Fruit fly (Drosophila melanogaster): Measurements from ENCODE around the gene CG8679.

Gene CG8679

dm6 chr2L:21250519-21251336 lies 32.4 kb upstream of the CG8679 start (continued):
- TF ChIP-seq CG11247 (GFP tag; IDR thresholded peaks at IDR 0.05), result no peak
- TF ChIP-seq unc-4 (GFP tag; IDR thresholded peaks at IDR 0.05; ENCODE audit: partially characterized antibody), result peak; percentile 35; the same call in 1 of the 2 replicates
- no peak for TF ChIP-seq CG7357 (GFP tag; IDR thresholded peaks at IDR 0.05)
- no peak for TF ChIP-seq CG6791 (GFP tag; IDR thresholded peaks at IDR 0.05; ENCODE audit: partially characterized antibody)
- 0 out of 2 replicates have a peak, but pooled peaks have one; percentile 17 for TF ChIP-seq CG14014 (GFP tag; IDR thresholded peaks at IDR 0.05)
- TF ChIP-seq CG10654 (GFP tag; optimal IDR thresholded peaks at IDR 0.05), result no peak
- TF ChIP-seq CG17361 (GFP tag; IDR thresholded peaks at IDR 0.05), result 0 out of 3 replicates have a peak, but pooled peaks have one; percentile 22
- peak; percentile 96 for TF ChIP-seq CG4360 (GFP tag; IDR thresholded peaks at IDR 0.05)
- no peak for TF ChIP-seq ase (GFP tag; IDR thresholded peaks at IDR 0.05)
- TF ChIP-seq Trl (optimal IDR thresholded peaks at IDR 0.05), result peak; percentile 74 to 95
- TF ChIP-seq Trl (GFP tag; optimal IDR thresholded peaks at IDR 0.05), result no peak
- 0 out of 2 replicates have a peak, but pooled peaks have one; percentile 26 for TF ChIP-seq bbx (GFP tag; IDR thresholded peaks at IDR 0.05; ENCODE audit: partially characterized antibody)
- TF ChIP-seq CG9817 (tag; optimal IDR thresholded peaks at IDR 0.05), result no peak
- TF ChIP-seq sr (GFP tag; IDR thresholded peaks at IDR 0.05), result no peak; the same call in 1 of the 3 replicates
- TF ChIP-seq phol (tag; optimal IDR thresholded peaks at IDR 0.05), result no peak
- peak; percentile 31 for TF ChIP-seq HmgD (GFP tag; optimal IDR thresholded peaks at IDR 0.05)
- no peak for TF ChIP-seq CG15073 (GFP tag; optimal IDR thresholded peaks at IDR 0.05)
- TF ChIP-seq sqz (GFP tag; optimal IDR thresholded peaks at IDR 0.05), result peak; percentile 55
- no peak for TF ChIP-seq CG3407 (GFP tag; optimal IDR thresholded peaks at IDR 0.05)
- TF ChIP-seq CG10366 (GFP tag; IDR thresholded peaks at IDR 0.05), result no peak
- TF ChIP-seq Hey (tag; optimal IDR thresholded peaks at IDR 0.05), result no peak
- TF ChIP-seq CG18619 (GFP tag; optimal IDR thresholded peaks at IDR 0.05), result no peak
- 0 out of 3 replicates have a peak, but pooled peaks have one; percentile 54 for TF ChIP-seq z (GFP tag; IDR thresholded peaks at IDR 0.05)
- peak; percentile 19 for TF ChIP-seq Sry-δ (GFP tag; optimal IDR thresholded peaks at IDR 0.05)
- peak in 1 of 2 experiments; percentile 10 for TF ChIP-seq bsh (GFP tag; optimal IDR thresholded peaks at IDR 0.05)
- peak; percentile 66 for TF ChIP-seq mirr (GFP tag; optimal IDR thresholded peaks at IDR 0.05)
- TF ChIP-seq CG7987 (GFP tag; optimal IDR thresholded peaks at IDR 0.05), result peak; percentile 17
- TF ChIP-seq kay (GFP tag; optimal IDR thresholded peaks at IDR 0.05), result no peak
- peak; percentile 94; the same call in 1 of the 2 replicates for TF ChIP-seq crol (GFP tag; IDR thresholded peaks at IDR 0.05)
- TF ChIP-seq kni (GFP tag; optimal IDR thresholded peaks at IDR 0.05), result peak; percentile 76
- peak; percentile 20 for TF ChIP-seq CG18599 (GFP tag; optimal IDR thresholded peaks at IDR 0.05)
- TF ChIP-seq pros (GFP tag; optimal IDR thresholded peaks at IDR 0.05), result peak; percentile 96
- TF ChIP-seq GATAe (GFP tag; conservative IDR thresholded peaks at IDR 0.05), result no peak
- TF ChIP-seq pan (optimal IDR thresholded peaks at IDR 0.05), result no peak
- TF ChIP-seq pan (GFP tag; optimal IDR thresholded peaks at IDR 0.05 in 1 of 2, IDR thresholded peaks at IDR 0.05 in 1 of 2), result no peak
- TF ChIP-seq CG17568 (GFP tag; optimal IDR thresholded peaks at IDR 0.05), result peak; percentile 20
- no peak for TF ChIP-seq caup (GFP tag; optimal IDR thresholded peaks at IDR 0.05; ENCODE audit: severe bottlenecking)
- peak; percentile 29 for TF ChIP-seq chn (GFP tag; optimal IDR thresholded peaks at IDR 0.05)
- TF ChIP-seq Adf1 (GFP tag; IDR thresholded peaks at IDR 0.05), result peak; percentile 88
- no peak for TF ChIP-seq CG4707 (GFP tag; optimal IDR thresholded peaks at IDR 0.05)
- TF ChIP-seq CG4328 (GFP tag; optimal IDR thresholded peaks at IDR 0.05), result no peak
- peak; percentile 88 for TF ChIP-seq CG2199 (GFP tag; IDR thresholded peaks at IDR 0.05)
- peak; percentile 84 for TF ChIP-seq CG10543 (GFP tag; optimal IDR thresholded peaks at IDR 0.05)
- TF ChIP-seq gem (tag; optimal IDR thresholded peaks at IDR 0.05), result no peak
- 0 out of 2 replicates have a peak, but pooled peaks have one; percentile 16 for TF ChIP-seq CG6689 (GFP tag; IDR thresholded peaks at IDR 0.05)
- peak; percentile 28 for TF ChIP-seq Fer1 (GFP tag; optimal IDR thresholded peaks at IDR 0.05)
- peak; percentile 20 for TF ChIP-seq exex (tag; optimal IDR thresholded peaks at IDR 0.05)
- TF ChIP-seq CG15479 (GFP tag; optimal IDR thresholded peaks at IDR 0.05), result peak; percentile 46

All from whole organism, embryonic.